Fruit fly (Drosophila melanogaster): ENCODE measurements around the gene rdx.

The rdx gene

dm6 chr3R:13964513-13964975, 67.3 kb downstream of the rdx start, which contains the start of gene Orc2 (continued):
- TF ChIP-seq unc-4 (GFP tag; IDR thresholded peaks at IDR 0.05; ENCODE audit: partially characterized antibody): peak; percentile 52
- no peak for TF ChIP-seq NfI (GFP tag; optimal IDR thresholded peaks at IDR 0.05)
- no peak for TF ChIP-seq nerfin-2 (GFP tag; IDR thresholded peaks at IDR 0.05; ENCODE audit: partially characterized antibody)
- no peak for TF ChIP-seq CG4360 (GFP tag; IDR thresholded peaks at IDR 0.05)
- no peak for TF ChIP-seq bsh (GFP tag; optimal IDR thresholded peaks at IDR 0.05)
- TF ChIP-seq CG9797 (GFP tag; optimal IDR thresholded peaks at IDR 0.05): peak; percentile 71
- no peak for TF ChIP-seq CG14441 (GFP tag; IDR thresholded peaks at IDR 0.05)
- peak; percentile 87 for TF ChIP-seq sd (tag; optimal IDR thresholded peaks at IDR 0.05)
- peak; percentile 68; the same call in 3 of the 4 replicates for TF ChIP-seq Dll (GFP tag; IDR thresholded peaks at IDR 0.05; ENCODE audit: partially characterized antibody)
- no peak for TF ChIP-seq CG34224 (GFP tag; IDR thresholded peaks at IDR 0.05; ENCODE audit: partially characterized antibody)
- no peak for TF ChIP-seq CG2129 (GFP tag; IDR thresholded peaks at IDR 0.05; ENCODE audit: partially characterized antibody)
- TF ChIP-seq Hmx (GFP tag; optimal IDR thresholded peaks at IDR 0.05): no peak
- TF ChIP-seq YL-1 (GFP tag; optimal IDR thresholded peaks at IDR 0.05): peak; percentile 37
- TF ChIP-seq CG3407 (GFP tag; optimal IDR thresholded peaks at IDR 0.05): no peak
- peak; percentile 78 for TF ChIP-seq Sry-β (GFP tag; optimal IDR thresholded peaks at IDR 0.05)
- peak; percentile 10 for TF ChIP-seq CTCF (GFP tag; optimal IDR thresholded peaks at IDR 0.05)
- peak; percentile 68 for TF ChIP-seq CG3995 (GFP tag; optimal IDR thresholded peaks at IDR 0.05)
- no peak for TF ChIP-seq CG2678 (tag; optimal IDR thresholded peaks at IDR 0.05)
- TF ChIP-seq repo (GFP tag; optimal IDR thresholded peaks at IDR 0.05): no peak
- no peak for TF ChIP-seq CG10366 (GFP tag; IDR thresholded peaks at IDR 0.05)
- no peak for TF ChIP-seq ham (GFP tag; IDR thresholded peaks at IDR 0.05)
- TF ChIP-seq E2f2 (GFP tag; IDR thresholded peaks at IDR 0.05): peak; percentile 88
- no peak for TF ChIP-seq Atf-2 (GFP tag; optimal IDR thresholded peaks at IDR 0.05)
- TF ChIP-seq Xbp1 (GFP tag; optimal IDR thresholded peaks at IDR 0.05): peak; percentile 15
- no peak for TF ChIP-seq ash1 (GFP tag; optimal IDR thresholded peaks at IDR 0.05)
- peak; percentile 13 for TF ChIP-seq CG7928 (GFP tag; optimal IDR thresholded peaks at IDR 0.05)
- peak; percentile 45 for TF ChIP-seq BEAF-32 (GFP tag; optimal IDR thresholded peaks at IDR 0.05)
- peak; percentile 62 for TF ChIP-seq trem (tag; optimal IDR thresholded peaks at IDR 0.05)
- no peak for TF ChIP-seq CG6683 (GFP tag; optimal IDR thresholded peaks at IDR 0.05)
- TF ChIP-seq ewg (GFP tag; optimal IDR thresholded peaks at IDR 0.05): peak; percentile 50
- 0 out of 3 replicates have a peak, but pooled peaks have one; percentile 13 for TF ChIP-seq vnd (GFP tag; IDR thresholded peaks at IDR 0.05; ENCODE audit: partially characterized antibody)
- TF ChIP-seq CG15514 (GFP tag; optimal IDR thresholded peaks at IDR 0.05): peak; percentile 51
- TF ChIP-seq pnt (GFP tag; optimal IDR thresholded peaks at IDR 0.05): no peak
- peak; percentile 63 for TF ChIP-seq zf30C (GFP tag; optimal IDR thresholded peaks at IDR 0.05)
- TF ChIP-seq ato (GFP tag; IDR thresholded peaks at IDR 0.05; ENCODE audit: partially characterized antibody): no peak
- peak; percentile 98 for TF ChIP-seq dm (GFP tag; optimal IDR thresholded peaks at IDR 0.05)
- TF ChIP-seq CG6254 (GFP tag; optimal IDR thresholded peaks at IDR 0.05): peak; percentile 3
- TF ChIP-seq CG10431 (GFP tag; optimal IDR thresholded peaks at IDR 0.05): peak; percentile 3
- peak; percentile 60 for TF ChIP-seq CG10267 (tag; optimal IDR thresholded peaks at IDR 0.05)
- no peak for TF ChIP-seq CG33213 (GFP tag; optimal IDR thresholded peaks at IDR 0.05)
- TF ChIP-seq CG30020 (tag; optimal IDR thresholded peaks at IDR 0.05): peak; percentile 57
- peak; percentile 8 for TF ChIP-seq twi (tag; optimal IDR thresholded peaks at IDR 0.05)
- TF ChIP-seq H15 (GFP tag; IDR thresholded peaks at IDR 0.05): no peak
- peak; percentile 62 for TF ChIP-seq bcd (GFP tag; optimal IDR thresholded peaks at IDR 0.05)
- TF ChIP-seq fd3F (GFP tag; optimal IDR thresholded peaks at IDR 0.05): no peak
- TF ChIP-seq CG15073 (GFP tag; optimal IDR thresholded peaks at IDR 0.05): no peak
- TF ChIP-seq ssp (GFP tag; IDR thresholded peaks at IDR 0.05): peak; percentile 60
- peak; percentile 10 for TF ChIP-seq Sin3A (optimal IDR thresholded peaks at IDR 0.05)
- TF ChIP-seq sens (GFP tag): peak; percentile 2
- TF ChIP-seq CG2712 (tag; optimal IDR thresholded peaks at IDR 0.05): peak; percentile 56
- TF ChIP-seq CG4820 (GFP tag; optimal IDR thresholded peaks at IDR 0.05): no peak

Measured in whole organism, embryonic.